Fruit fly (Drosophila melanogaster): ENCODE data around the gene CG12746.

Gene CG12746

dm6 chr3R:5518627-5519026, 46.0 kb upstream of the CG12746 start (continued):
- TF ChIP-seq al (GFP tag; IDR thresholded peaks at IDR 0.05) = no peak
- TF ChIP-seq CG30431 (GFP tag; optimal IDR thresholded peaks at IDR 0.05) = peak; percentile 34
- no peak for TF ChIP-seq CG7963 (GFP tag; IDR thresholded peaks at IDR 0.05; ENCODE audit: partially characterized antibody)
- no peak for TF ChIP-seq H2.0 (GFP tag; IDR thresholded peaks at IDR 0.05)
- TF ChIP-seq CG11093 (GFP tag; IDR thresholded peaks at IDR 0.05) = no peak
- no peak for TF ChIP-seq CG18599 (GFP tag; optimal IDR thresholded peaks at IDR 0.05)
- TF ChIP-seq h (optimal IDR thresholded peaks at IDR 0.05) = no peak
- TF ChIP-seq CG6254 (GFP tag; optimal IDR thresholded peaks at IDR 0.05) = peak; percentile 34
- no peak for TF ChIP-seq Fer1 (GFP tag; optimal IDR thresholded peaks at IDR 0.05)
- TF ChIP-seq CG8089 (GFP tag; optimal IDR thresholded peaks at IDR 0.05) = peak; percentile 53
- no peak for TF ChIP-seq ab (GFP tag; optimal IDR thresholded peaks at IDR 0.05)
- TF ChIP-seq sd (tag; optimal IDR thresholded peaks at IDR 0.05) = peak; percentile 5
- 0 out of 2 replicates have a peak, but pooled peaks have one; percentile 18 for TF ChIP-seq Atf6 (GFP tag; IDR thresholded peaks at IDR 0.05)
- TF ChIP-seq ham (GFP tag; IDR thresholded peaks at IDR 0.05) = no peak
- peak; percentile 61 for TF ChIP-seq row (GFP tag; IDR thresholded peaks at IDR 0.05)
- no peak for TF ChIP-seq sc (optimal IDR thresholded peaks at IDR 0.05)
- TF ChIP-seq sc (GFP tag; optimal IDR thresholded peaks at IDR 0.05) = peak; percentile 20
- no peak for TF ChIP-seq CG8765 (GFP tag; IDR thresholded peaks at IDR 0.05)
- peak; percentile 61 for TF ChIP-seq CG11504 (tag; optimal IDR thresholded peaks at IDR 0.05)
- peak; percentile 19 for TF ChIP-seq NC2α (GFP tag; optimal IDR thresholded peaks at IDR 0.05)
- no peak for TF ChIP-seq gce (GFP tag; IDR thresholded peaks at IDR 0.05)
- no peak for TF ChIP-seq CG4617 (GFP tag; optimal IDR thresholded peaks at IDR 0.05; ENCODE audit: borderline replicate concordance)
- peak; percentile 4 for TF ChIP-seq CG10654 (GFP tag; optimal IDR thresholded peaks at IDR 0.05)
- peak; percentile 43 for TF ChIP-seq org-1 (GFP tag; optimal IDR thresholded peaks at IDR 0.05)
- TF ChIP-seq D (optimal IDR thresholded peaks at IDR 0.05) = no peak
- peak; percentile 60 for TF ChIP-seq D (GFP tag; optimal IDR thresholded peaks at IDR 0.05)
- no peak for TF ChIP-seq Hand (GFP tag; optimal IDR thresholded peaks at IDR 0.05)
- TF ChIP-seq stwl (tag; optimal IDR thresholded peaks at IDR 0.05) = no peak
- TF ChIP-seq CG30403 (GFP tag; optimal IDR thresholded peaks at IDR 0.05) = peak; percentile 58
- peak; percentile 45 for TF ChIP-seq CG14710 (tag; optimal IDR thresholded peaks at IDR 0.05)
- no peak for TF ChIP-seq nerfin-2 (GFP tag; IDR thresholded peaks at IDR 0.05; ENCODE audit: partially characterized antibody)
- peak; percentile 47 for TF ChIP-seq CG12071 (GFP tag; optimal IDR thresholded peaks at IDR 0.05)
- peak; percentile 59 for TF ChIP-seq CG8388 (GFP tag; optimal IDR thresholded peaks at IDR 0.05)
- TF ChIP-seq CG3407 (GFP tag; optimal IDR thresholded peaks at IDR 0.05) = peak; percentile 35
- TF ChIP-seq CG8290 (GFP tag; optimal IDR thresholded peaks at IDR 0.05) = peak; percentile 23
- TF ChIP-seq CG8290 (tag; optimal IDR thresholded peaks at IDR 0.05) = peak in 1 of 2 experiments; percentile 55
- no peak for TF ChIP-seq pho (GFP tag; optimal IDR thresholded peaks at IDR 0.05)
- TF ChIP-seq vvl (GFP tag; IDR thresholded peaks at IDR 0.05) = peak; percentile 61
- no peak for TF ChIP-seq cato (GFP tag; optimal IDR thresholded peaks at IDR 0.05; ENCODE audit: borderline replicate concordance)
- TF ChIP-seq Lpt (GFP tag; optimal IDR thresholded peaks at IDR 0.05) = no peak
- peak; percentile 62 for TF ChIP-seq CG10979 (tag; optimal IDR thresholded peaks at IDR 0.05)
- TF ChIP-seq pfk (GFP tag; optimal IDR thresholded peaks at IDR 0.05) = no peak
- TF ChIP-seq danr (GFP tag; IDR thresholded peaks at IDR 0.05) = no peak
- no peak for TF ChIP-seq CG13775 (GFP tag; optimal IDR thresholded peaks at IDR 0.05)
- peak; percentile 8; the same call in 1 of the 2 replicates for TF ChIP-seq CG11696 (GFP tag; IDR thresholded peaks at IDR 0.05)
- no peak for TF ChIP-seq bigmax (GFP tag; optimal IDR thresholded peaks at IDR 0.05)
- TF ChIP-seq CG43689 (GFP tag; IDR thresholded peaks at IDR 0.05) = no peak
- TF ChIP-seq lbe (GFP tag; optimal IDR thresholded peaks at IDR 0.05) = no peak
- TF ChIP-seq Hr3 (GFP tag; optimal IDR thresholded peaks at IDR 0.05) = peak; percentile 11
- TF ChIP-seq bab2 (GFP tag; optimal IDR thresholded peaks at IDR 0.05) = peak; percentile 32
- TF ChIP-seq Lim3 (GFP tag; IDR thresholded peaks at IDR 0.05) = no peak
- TF ChIP-seq Awh (GFP tag; IDR thresholded peaks at IDR 0.05) = peak; percentile 91
- no peak for TF ChIP-seq CG17612 (GFP tag; IDR thresholded peaks at IDR 0.05)

All from whole organism, embryonic.